Worm (Caenorhabditis elegans): ENCODE results near the gene F40A3.1.

Gene F40A3.1

DNA sequence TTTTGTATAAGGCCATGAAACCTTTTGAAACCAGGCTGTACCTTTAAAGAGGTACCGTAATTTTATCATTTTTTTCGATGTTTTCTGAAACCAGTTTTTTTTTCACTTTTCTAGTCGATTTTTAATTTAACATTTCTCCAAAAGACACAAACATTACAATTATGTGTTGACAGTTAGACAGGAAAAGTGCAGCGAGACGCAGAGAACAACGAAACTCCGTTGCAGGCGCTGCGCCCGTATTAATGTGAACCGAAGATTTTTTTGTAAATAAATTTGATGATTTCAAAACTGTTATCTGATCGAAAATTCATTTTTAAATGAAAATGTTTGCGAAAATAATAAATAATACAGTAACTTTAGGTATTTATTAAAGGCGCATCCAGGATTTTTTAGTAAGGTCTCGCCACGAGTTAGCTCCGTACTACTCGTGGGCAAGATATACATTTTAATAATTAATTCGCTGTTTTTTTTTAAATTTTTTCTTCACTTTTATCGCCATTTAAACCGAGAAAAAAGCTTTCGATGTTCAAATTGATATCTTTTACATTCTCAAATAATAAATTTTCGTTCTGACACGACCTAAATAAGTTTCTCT, 14.4 kb upstream of the F40A3.1 start, which contains the start of gene F40A3.3:
TSS of gene F40A3.3 (plus strand) at position 564 of the 595 bp plus-strand sequence.
- no peak for TF ChIP-seq unc-62 (GFP tag; optimal IDR thresholded peaks at IDR 0.05)

- TF ChIP-seq unc-62 (GFP tag; optimal IDR thresholded peaks at IDR 0.05) = no peak
These were observed 12.8 kb upstream of the F40A3.1 start, which contains the start of gene F40A3.2 for ce11 chrV:7878411-7878964. Gene F40A3.2 (plus strand): TSS chrV:7878914.

DNA sequence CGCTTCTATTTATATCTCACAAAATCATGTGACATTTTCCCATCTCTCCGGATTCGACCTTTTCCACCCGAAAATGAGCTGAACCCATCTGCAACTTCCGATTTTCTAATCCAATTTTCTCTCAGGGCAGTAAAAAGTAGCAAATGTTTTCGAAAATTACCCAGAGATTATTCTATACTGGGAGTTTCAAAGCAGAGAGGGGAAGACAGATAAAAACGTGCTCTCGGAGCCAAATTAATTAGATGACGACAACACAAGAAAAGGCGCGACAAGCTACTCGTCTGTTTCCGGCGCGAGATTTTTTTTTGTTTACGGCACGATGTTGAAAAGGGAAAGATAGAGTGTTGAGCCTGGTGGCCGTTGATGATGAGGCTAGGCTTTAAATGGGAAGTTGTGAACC, 6.9 kb upstream of the F40A3.1 start:
- TF ChIP-seq unc-62 (GFP tag; optimal IDR thresholded peaks at IDR 0.05) = no peak

DNA sequence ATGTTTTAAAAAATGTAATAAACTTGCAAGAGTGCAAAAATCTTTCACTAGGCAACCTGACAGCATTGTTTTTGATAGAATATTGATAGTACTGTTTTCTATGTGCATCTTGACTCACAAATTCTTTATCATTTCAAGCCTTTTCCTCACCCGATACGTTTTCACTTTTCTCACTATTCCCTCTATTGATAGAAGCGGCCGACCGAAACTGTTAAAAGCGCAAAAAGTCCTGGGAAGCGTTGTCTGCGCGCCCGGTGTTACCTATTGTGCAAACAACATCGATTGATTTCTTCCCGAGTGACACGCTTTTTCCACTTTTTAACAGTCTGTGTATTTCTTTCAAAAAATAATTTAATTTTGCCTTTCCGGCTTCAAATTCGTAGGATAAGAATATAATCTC, 3.3 kb upstream of the F40A3.1 start:
- TF ChIP-seq unc-62 (GFP tag; optimal IDR thresholded peaks at IDR 0.05) = no peak

- TF ChIP-seq unc-62 (GFP tag; optimal IDR thresholded peaks at IDR 0.05) = no peak
These were observed 2.6 kb downstream of the F40A3.1 start, which contains the start of gene F40A3.6 for ce11 chrV:7893812-7894381. Gene F40A3.6 (minus strand): TSS chrV:7893862.

DNA sequence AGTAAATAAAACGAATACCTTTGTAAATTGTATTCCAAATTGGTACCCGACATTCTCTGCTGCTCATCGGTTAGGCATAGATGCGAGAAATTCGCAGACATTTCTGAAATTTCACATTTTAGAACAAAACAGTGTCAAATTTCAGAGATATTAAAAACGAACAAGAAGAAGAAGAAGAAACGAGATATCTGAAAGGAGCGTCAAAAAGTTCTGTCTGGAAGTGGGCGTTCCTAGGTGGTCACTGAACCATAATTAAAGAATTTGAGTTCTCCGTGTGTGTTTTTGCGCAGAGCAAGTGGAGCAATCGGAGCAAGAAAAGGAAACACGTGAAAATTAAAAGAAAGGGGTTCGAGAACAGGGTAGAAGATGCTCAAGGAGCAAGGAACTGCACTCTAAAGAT, 8.4 kb downstream of the F40A3.1 start, which contains the start of gene F40A3.7:
TSS of gene F40A3.7 (minus strand) at position 101 of the 400 bp plus-strand sequence.
- TF ChIP-seq unc-62 (GFP tag; optimal IDR thresholded peaks at IDR 0.05) = no peak

DNA sequence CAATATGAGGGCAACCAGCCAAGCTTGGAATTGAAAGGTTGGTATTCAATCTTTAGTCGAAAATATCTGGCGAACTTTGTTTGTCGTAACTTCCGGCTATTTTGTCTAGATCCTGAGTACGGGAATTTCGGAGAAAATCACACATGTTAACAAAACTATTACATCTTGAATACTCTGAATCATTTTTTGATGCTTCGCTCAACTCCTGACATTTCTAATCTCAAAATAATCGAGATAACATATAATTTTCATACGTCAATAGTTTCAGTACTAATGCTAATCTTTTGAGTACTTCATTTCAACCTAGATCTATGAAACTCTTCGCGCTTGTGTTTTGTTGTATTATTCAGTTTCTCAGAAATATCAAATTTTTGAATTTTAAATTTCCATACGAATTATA, 9.9 kb downstream of the F40A3.1 start:
- TF ChIP-seq unc-62 (GFP tag; optimal IDR thresholded peaks at IDR 0.05) = no peak

DNA sequence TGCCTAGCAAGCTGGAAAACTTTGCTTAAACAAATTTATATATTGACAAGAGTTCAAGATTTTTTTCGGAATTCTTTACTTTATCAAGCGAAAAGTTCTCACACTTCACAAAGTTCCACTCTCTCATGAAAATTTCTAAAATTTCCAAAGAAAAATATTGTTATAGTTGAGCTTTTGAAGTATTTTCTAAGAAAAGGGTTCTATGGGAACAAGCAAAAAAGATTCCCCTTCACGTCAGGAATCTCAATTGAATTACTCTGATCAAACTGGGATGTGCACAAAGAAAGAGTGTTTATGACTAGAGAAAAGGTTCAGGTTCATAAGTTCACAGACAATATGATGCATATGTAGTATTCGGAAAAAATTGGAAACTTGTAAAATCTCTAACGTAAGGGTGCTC, 13.1 kb downstream of the F40A3.1 start:
- TF ChIP-seq unc-62 (GFP tag; optimal IDR thresholded peaks at IDR 0.05) = no peak

ce11 chrV:7908431-7908830, 17.1 kb downstream of the F40A3.1 start:
- TF ChIP-seq unc-62 (GFP tag; optimal IDR thresholded peaks at IDR 0.05) = no peak

DNA sequence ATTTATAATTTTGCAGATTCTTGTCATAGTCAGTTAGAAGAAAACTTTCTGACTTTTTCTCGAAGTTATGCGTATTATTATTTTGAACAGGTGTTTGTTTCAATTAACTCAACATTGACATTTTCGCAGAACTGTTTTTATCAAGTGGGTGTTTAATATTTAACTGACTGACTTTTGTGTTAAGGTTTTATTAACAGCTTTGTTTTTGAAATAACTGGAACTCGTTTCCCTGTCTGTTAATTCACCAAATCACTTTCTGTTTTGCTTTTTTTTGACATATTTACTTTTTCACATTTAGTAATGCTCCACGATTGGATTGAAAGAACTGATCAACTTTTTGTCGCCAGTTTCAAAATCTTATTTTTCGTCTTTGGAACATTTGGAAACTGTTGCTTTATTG, 34.2 kb downstream of the F40A3.1 start, which contains the start of gene srsx-7:
TSS of gene srsx-7 (plus strand) at position 301 of the 400 bp plus-strand sequence.
- no peak for TF ChIP-seq unc-62 (GFP tag; optimal IDR thresholded peaks at IDR 0.05)

ce11 chrV:7926784-7927183, 35.5 kb downstream of the F40A3.1 start, which contains the start of gene srsx-6:
Gene srsx-6 (plus strand): TSS chrV:7927084.
- no peak for TF ChIP-seq unc-62 (GFP tag; optimal IDR thresholded peaks at IDR 0.05)

ce11 chrV:7928660-7929059, 37.3 kb downstream of the F40A3.1 start, which contains the start of gene srsx-5:
Gene srsx-5 (plus strand): TSS chrV:7928960.
- TF ChIP-seq unc-62 (GFP tag; optimal IDR thresholded peaks at IDR 0.05) = no peak

DNA sequence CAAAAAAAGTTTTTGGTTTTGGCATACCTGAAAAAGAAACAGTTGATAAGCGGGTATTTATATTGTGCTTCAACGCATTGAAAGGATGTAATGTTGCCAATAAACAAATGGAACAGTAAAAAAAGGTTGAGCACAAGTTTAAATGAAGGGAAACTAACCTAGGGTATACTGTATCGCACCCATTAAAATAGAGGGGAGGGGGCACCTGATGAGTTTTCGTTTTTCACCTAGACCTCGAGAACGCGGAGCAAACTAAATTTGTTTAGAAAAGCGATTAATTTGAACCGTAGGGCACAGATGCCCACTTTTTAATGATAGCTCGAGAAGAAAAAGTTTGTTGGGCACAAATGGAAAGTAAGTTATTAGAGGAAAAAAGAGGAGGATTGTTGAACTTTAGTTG, 41.7 kb downstream of the F40A3.1 start, which contains the start of gene ncx-10:
TSS of gene ncx-10 (minus strand) at position 101 of the 400 bp plus-strand sequence.
- no peak for TF ChIP-seq unc-62 (GFP tag; optimal IDR thresholded peaks at IDR 0.05)

DNA sequence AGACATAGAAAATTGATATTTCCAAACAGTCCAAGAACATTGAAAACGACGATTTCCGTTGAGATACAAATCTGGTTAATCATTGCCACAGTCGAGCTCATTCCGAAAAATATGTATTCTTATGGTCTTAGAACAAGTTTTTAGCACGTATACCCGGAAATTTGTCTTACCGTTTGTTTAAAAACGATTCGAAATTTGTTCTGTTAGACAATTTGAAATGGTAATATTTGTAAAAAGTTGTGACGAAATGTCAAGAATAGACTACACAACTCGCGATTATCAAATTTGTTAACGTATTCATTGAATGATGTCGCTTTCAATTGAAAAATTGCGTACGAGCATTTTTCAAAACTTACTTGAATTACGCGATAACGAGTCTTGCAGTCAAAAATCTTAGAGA, 45.8 kb downstream of the F40A3.1 start, which contains the start of gene srsx-3:
TSS of gene srsx-3 (minus strand) at position 101 of the 400 bp plus-strand sequence.
- TF ChIP-seq unc-62 (GFP tag; optimal IDR thresholded peaks at IDR 0.05) = no peak

ce11 chrV:7940299-7940698, 49.0 kb downstream of the F40A3.1 start, which contains the start of gene srt-53:
Gene srt-53 (minus strand): TSS chrV:7940399.
- TF ChIP-seq unc-62 (GFP tag; optimal IDR thresholded peaks at IDR 0.05) = no peak

- no peak for TF ChIP-seq unc-62 (GFP tag; optimal IDR thresholded peaks at IDR 0.05)
These were observed 52.2 kb downstream of the F40A3.1 start, which contains the start of gene Y97E10B.1 for ce11 chrV:7943568-7943967. Gene Y97E10B.1 (plus strand): TSS chrV:7943868.

All from whole organism, dauer.